Fruit fly (Drosophila melanogaster): Measurements from ENCODE around the gene CtsL4.

The CtsL4 gene

DNA sequence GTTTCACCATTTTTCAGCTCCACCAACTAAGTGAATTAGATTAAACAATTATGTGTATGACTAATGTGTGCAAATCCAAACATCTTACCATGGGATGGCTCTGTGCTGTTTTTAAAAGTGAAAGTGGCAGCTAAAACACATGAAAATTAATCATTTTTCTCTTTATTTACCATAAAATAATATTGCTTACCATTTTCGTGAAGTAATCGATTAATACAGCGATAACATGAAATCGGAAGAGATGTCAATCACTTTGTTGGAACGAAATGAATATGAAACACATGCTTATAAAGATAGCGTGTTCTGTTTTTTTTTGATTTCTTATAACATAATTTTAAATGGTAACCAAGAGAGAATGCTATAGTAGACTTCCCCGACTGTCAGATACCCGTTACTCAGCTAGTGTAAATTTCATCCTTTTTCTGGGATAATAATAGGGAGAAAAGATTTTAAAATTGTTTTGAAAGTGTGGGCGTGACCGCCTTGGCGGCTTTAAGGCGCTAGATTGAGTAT lies 47.5 kb upstream of the CtsL4 start (continued):
- peak; percentile 92 for TF ChIP-seq pfk (GFP tag; optimal IDR thresholded peaks at IDR 0.05)
- TF ChIP-seq pnt (GFP tag; optimal IDR thresholded peaks at IDR 0.05) = no peak
- no peak for TF ChIP-seq CG5953 (GFP tag; IDR thresholded peaks at IDR 0.05)
- TF ChIP-seq CG4617 (GFP tag; optimal IDR thresholded peaks at IDR 0.05; ENCODE audit: borderline replicate concordance) = peak; percentile 57
- peak; percentile 54 for TF ChIP-seq Sry-β (GFP tag; optimal IDR thresholded peaks at IDR 0.05)
- no peak for TF ChIP-seq CG30431 (GFP tag; optimal IDR thresholded peaks at IDR 0.05)
- no peak for TF ChIP-seq CG12236 (GFP tag; optimal IDR thresholded peaks at IDR 0.05)
- TF ChIP-seq row (GFP tag; IDR thresholded peaks at IDR 0.05) = peak; percentile 60
- peak; percentile 52 for TF ChIP-seq MBD-R2 (GFP tag; IDR thresholded peaks at IDR 0.05)
- no peak for TF ChIP-seq chif (GFP tag; optimal IDR thresholded peaks at IDR 0.05)
- peak; percentile 57 for TF ChIP-seq CG12659 (GFP tag; optimal IDR thresholded peaks at IDR 0.05)
- peak; percentile 95 for TF ChIP-seq CG3065 (GFP tag; optimal IDR thresholded peaks at IDR 0.05)
- TF ChIP-seq CG2129 (GFP tag; IDR thresholded peaks at IDR 0.05; ENCODE audit: partially characterized antibody) = no peak
- TF ChIP-seq Med (GFP tag) = peak; percentile 59
- TF ChIP-seq CG11723 (GFP tag; optimal IDR thresholded peaks at IDR 0.05) = peak; percentile 49
- TF ChIP-seq CG12744 (GFP tag; optimal IDR thresholded peaks at IDR 0.05) = no peak
- TF ChIP-seq phol (tag; optimal IDR thresholded peaks at IDR 0.05) = peak; percentile 13
- TF ChIP-seq CG8281 (tag; optimal IDR thresholded peaks at IDR 0.05) = no peak
- TF ChIP-seq CG13424 (tag; optimal IDR thresholded peaks at IDR 0.05) = no peak
- peak; percentile 44; the same call in 2 of the 3 replicates for TF ChIP-seq CG34224 (GFP tag; IDR thresholded peaks at IDR 0.05; ENCODE audit: partially characterized antibody)
- TF ChIP-seq hbn (GFP tag; IDR thresholded peaks at IDR 0.05; ENCODE audit: partially characterized antibody) = no peak
- TF ChIP-seq Oaz (GFP tag; IDR thresholded peaks at IDR 0.05) = no peak
- peak; percentile 62 for TF ChIP-seq CG13287 (GFP tag; IDR thresholded peaks at IDR 0.05; ENCODE audit: partially characterized antibody)
- peak; percentile 45; the same call in 1 of the 3 replicates for TF ChIP-seq CG16813 (GFP tag; IDR thresholded peaks at IDR 0.05; ENCODE audit: partially characterized antibody)
- TF ChIP-seq CG4424 (GFP tag; optimal IDR thresholded peaks at IDR 0.05) = no peak
- no peak for TF ChIP-seq HmgD (GFP tag; optimal IDR thresholded peaks at IDR 0.05)
- TF ChIP-seq CG8924 (tag; optimal IDR thresholded peaks at IDR 0.05) = peak; percentile 79
- TF ChIP-seq CG2120 (GFP tag; optimal IDR thresholded peaks at IDR 0.05) = no peak
- TF ChIP-seq HmgZ (tag; optimal IDR thresholded peaks at IDR 0.05) = peak; percentile 3
- TF ChIP-seq pum (GFP tag; optimal IDR thresholded peaks at IDR 0.05) = no peak
- peak; percentile 67 for TF ChIP-seq Dref (GFP tag; IDR thresholded peaks at IDR 0.05)
- no peak for TF ChIP-seq HHEX (GFP tag; optimal IDR thresholded peaks at IDR 0.05)
- peak; percentile 95 for TF ChIP-seq CG30020 (tag; optimal IDR thresholded peaks at IDR 0.05)
- no peak for TF ChIP-seq CG15269 (tag; optimal IDR thresholded peaks at IDR 0.05)
- peak; percentile 1 for TF ChIP-seq CG14710 (tag; optimal IDR thresholded peaks at IDR 0.05)
- peak; percentile 63 for TF ChIP-seq Dll (GFP tag; IDR thresholded peaks at IDR 0.05; ENCODE audit: partially characterized antibody)
- TF ChIP-seq amos (GFP tag; IDR thresholded peaks at IDR 0.05; ENCODE audit: partially characterized antibody) = peak; percentile 21; the same call in 1 of the 2 replicates
- no peak for TF ChIP-seq CG18764 (GFP tag; optimal IDR thresholded peaks at IDR 0.05)
- peak; percentile 3 for TF ChIP-seq Sox100B (GFP tag; optimal IDR thresholded peaks at IDR 0.05)
- no peak for TF ChIP-seq CG10321 (GFP tag; IDR thresholded peaks at IDR 0.05)
- TF ChIP-seq ems (GFP tag; optimal IDR thresholded peaks at IDR 0.05) = no peak
- no peak for TF ChIP-seq Hand (GFP tag; optimal IDR thresholded peaks at IDR 0.05)
- TF ChIP-seq CG6791 (GFP tag; IDR thresholded peaks at IDR 0.05; ENCODE audit: partially characterized antibody) = peak; percentile 32; the same call in 1 of the 3 replicates
- peak; percentile 91 for TF ChIP-seq sens (GFP tag)
- peak; percentile 63 for TF ChIP-seq Scr (GFP tag; IDR thresholded peaks at IDR 0.05; ENCODE audit: partially characterized antibody)
- no peak for TF ChIP-seq Nf-YB (GFP tag; optimal IDR thresholded peaks at IDR 0.05)
- TF ChIP-seq MESR4 (GFP tag; optimal IDR thresholded peaks at IDR 0.05) = peak; percentile 54
- TF ChIP-seq cas (GFP tag; IDR thresholded peaks at IDR 0.05) = no peak
- TF ChIP-seq HLHmδ (GFP tag; optimal IDR thresholded peaks at IDR 0.05) = no peak
